Worm (Caenorhabditis elegans) whole organism, L4 larva: ENCODE results near the gene C50F4.12.
A peak's percentile ranks its signal among the peaks of the same experiment; 100 is the strongest.

Source experiments
- D1046.2 ChIP-seq: fragments of 200-800 bp; sonication (Bioruptor generic); IDR thresholded peaks from 2 replicates; pipeline ENCODE4 v1.3.6; 2022; ENCODE audit warnings: missing genetic modification characterization, missing compliant biosample characterization
- F49E8.2 ChIP-seq: sonication (generic microtip); optimal IDR thresholded peaks from 2 replicates; lab custom pipeline; 2016; ENCODE audit warnings: missing compliant biosample characterization, mild to moderate bottlenecking, missing genetic modification characterization, borderline replicate concordance
- Y105C5A.15 ChIP-seq: fragments of 200-800 bp; sonication (Bioruptor generic); IDR thresholded peaks from 2 replicates; pipeline ENCODE4 v1.3.6; 2022; ENCODE audit warnings: missing genetic modification characterization, missing compliant biosample characterization
- Y48G9A.11 ChIP-seq: fragments of 200-800 bp; sonication (Bioruptor generic); IDR thresholded peaks from 2 replicates; pipeline ENCODE4 v1.3.6; 2022; ENCODE audit warnings: missing genetic modification reagents, missing genetic modification characterization, missing compliant biosample characterization
- Y5F2A.4 ChIP-seq: fragments of 200-800 bp; sonication (Bioruptor generic); optimal IDR thresholded peaks from 2 replicates; lab custom pipeline; 2018; ENCODE audit warnings: mild to moderate bottlenecking, missing genetic modification characterization, missing compliant biosample characterization
- Y75B8A.6 ChIP-seq: fragments of 200-800 bp; sonication (Bioruptor generic); IDR thresholded peaks from 2 replicates; pipeline ENCODE4 v1.3.6; 2022; ENCODE audit warnings: missing genetic modification reagents, missing genetic modification characterization, missing compliant biosample characterization
- aha-1 ChIP-seq: fragments of 150-350 bp; peaks from one replicate; lab custom pipeline; 2014; ENCODE audit warnings: missing biosample characterization, missing genetic modification characterization
- ama-1 ChIP-seq: fragments of 150-350 bp; optimal IDR thresholded peaks from 2 replicates; lab custom pipeline; 2014; ENCODE audit warnings: inconsistent platforms, mixed read lengths
- arid-1 ChIP-seq: fragments of 200-800 bp; sonication (Bioruptor generic); conservative IDR thresholded peaks from 2 replicates; pipeline ENCODE4 v1.3.6; 2022; ENCODE audit warnings: missing genetic modification reagents, missing genetic modification characterization, missing compliant biosample characterization
- ceh-20 ChIP-seq: fragments of 200-800 bp; sonication (Bioruptor generic); IDR thresholded peaks from 2 replicates; pipeline ENCODE4 v1.3.6; 2022; ENCODE audit warnings: missing genetic modification reagents, missing genetic modification characterization, missing compliant biosample characterization
- ceh-62 ChIP-seq: sonication (generic microtip); optimal IDR thresholded peaks from 2 replicates; lab custom pipeline; 2017; ENCODE audit warnings: missing biosample characterization, missing genetic modification characterization
- ceh-82 ChIP-seq: sonication (generic microtip); optimal IDR thresholded peaks from 2 replicates; lab custom pipeline; 2017; ENCODE audit warnings: missing biosample characterization, missing genetic modification characterization
- ces-1 ChIP-seq: fragments of 150-350 bp; sonication (generic microtip); optimal IDR thresholded peaks from 4 replicates; lab custom pipeline; 2014; ENCODE audit warnings: missing biosample characterization, missing genetic modification reagents, missing genetic modification characterization
- daf-19 ChIP-seq: fragments of 200-800 bp; sonication (Bioruptor generic); conservative IDR thresholded peaks from 2 replicates; pipeline ENCODE4 v1.3.6; 2022; ENCODE audit warnings: missing genetic modification characterization, missing compliant biosample characterization
- daf-8 ChIP-seq: fragments of 200-800 bp; sonication (Bioruptor generic); IDR thresholded peaks from 2 replicates; pipeline ENCODE4 v1.3.6; 2022; ENCODE audit warnings: missing genetic modification characterization, missing compliant biosample characterization
- dmd-6 ChIP-seq: fragments of 200-800 bp; sonication (Bioruptor generic); IDR thresholded peaks from 2 replicates; pipeline ENCODE4 v1.3.6; 2022; ENCODE audit warnings: missing genetic modification reagents, missing genetic modification characterization, missing compliant biosample characterization
- dve-1 ChIP-seq: sonication (generic microtip); optimal IDR thresholded peaks from 2 replicates; lab custom pipeline; 2017; ENCODE audit warnings: antibody characterized with exemption, mild to moderate bottlenecking, missing genetic modification characterization, missing compliant biosample characterization; ENCODE audit not compliant: insufficient read depth
- egl-27 ChIP-seq: sonication (generic microtip); optimal IDR thresholded peaks from 3 replicates; lab custom pipeline; 2017; ENCODE audit warnings: missing biosample characterization, missing genetic modification reagents, missing genetic modification characterization
- egl-43 ChIP-seq: fragments of 200-800 bp; sonication (Bioruptor generic); IDR thresholded peaks from 2 replicates; pipeline ENCODE4 v1.3.6; 2022; ENCODE audit warnings: missing genetic modification reagents, missing genetic modification characterization, missing compliant biosample characterization
- fkh-10 ChIP-seq: fragments of 150-350 bp; optimal IDR thresholded peaks from 2 replicates; lab custom pipeline; 2014; ENCODE audit warnings: missing biosample characterization, missing genetic modification reagents, missing genetic modification characterization
- jun-1 ChIP-seq: fragments of 150-350 bp; optimal IDR thresholded peaks from 2 replicates; lab custom pipeline; 2014; ENCODE audit warnings: missing biosample characterization, missing genetic modification reagents, missing genetic modification characterization
- lim-7 ChIP-seq: fragments of 200-800 bp; sonication (Bioruptor generic); IDR thresholded peaks from 2 replicates; pipeline ENCODE4 v1.3.6; 2022; ENCODE audit warnings: missing genetic modification characterization, missing compliant biosample characterization
- lin-1 ChIP-seq: fragments of 200-800 bp; sonication (Bioruptor generic); IDR thresholded peaks from 2 replicates; pipeline ENCODE4 v1.3.6; 2022; ENCODE audit warnings: missing genetic modification reagents, missing genetic modification characterization, missing compliant biosample characterization
- lin-15B ChIP-seq: fragments of 150-350 bp; sonication (generic microtip); optimal IDR thresholded peaks from 3 replicates; lab custom pipeline; 2014; ENCODE audit warnings: missing biosample characterization, missing genetic modification characterization
- lin-29 ChIP-seq: fragments of 200-800 bp; sonication (Bioruptor generic); IDR thresholded peaks from 2 replicates; pipeline ENCODE4 v1.3.6; 2022; ENCODE audit warnings: missing genetic modification reagents, missing genetic modification characterization, missing compliant biosample characterization
- lin-39 ChIP-seq: fragments of 150-350 bp; optimal IDR thresholded peaks from 2 replicates; lab custom pipeline; 2014; ENCODE audit warnings: missing biosample characterization, missing genetic modification reagents, missing genetic modification characterization
- lir-3 ChIP-seq: sonication (generic microtip); optimal IDR thresholded peaks from 2 replicates; lab custom pipeline; 2016; ENCODE audit warnings: mild to moderate bottlenecking, missing genetic modification characterization, missing compliant biosample characterization
- madf-5 ChIP-seq, 2 experiments: fragments of 200-800 bp; sonication (Bioruptor generic); IDR thresholded peaks; 2 replicates each; pipeline ENCODE4 v1.3.6; 2022; ENCODE audit warnings: missing compliant biosample characterization in 2 of 2, missing genetic modification characterization in 2 of 2
- madf-9 ChIP-seq: fragments of 200-800 bp; sonication (Bioruptor generic); conservative IDR thresholded peaks from 2 replicates; pipeline ENCODE4 v1.3.6; 2022; ENCODE audit warnings: missing genetic modification reagents, missing genetic modification characterization, missing compliant biosample characterization
- mep-1 ChIP-seq: fragments of 150-350 bp; sonication (generic microtip); optimal IDR thresholded peaks from 3 replicates; lab custom pipeline; 2014; ENCODE audit warnings: missing biosample characterization, missing genetic modification characterization
- mxl-3 ChIP-seq: fragments of 200-800 bp; sonication (Bioruptor generic); optimal IDR thresholded peaks from 2 replicates; lab custom pipeline; 2018; ENCODE audit warnings: mild to moderate bottlenecking, missing genetic modification characterization, missing compliant biosample characterization
- nhr-10 ChIP-seq: fragments of 150-350 bp; optimal IDR thresholded peaks from 2 replicates; lab custom pipeline; 2014; ENCODE audit warnings: missing biosample characterization, missing genetic modification characterization
- nhr-111 ChIP-seq: fragments of 200-800 bp; sonication (Bioruptor generic); optimal IDR thresholded peaks from 2 replicates; lab custom pipeline; 2018; ENCODE audit warnings: mild to moderate bottlenecking, missing genetic modification characterization, missing compliant biosample characterization
- nhr-25 ChIP-seq: sonication (generic microtip); optimal IDR thresholded peaks from 2 replicates; lab custom pipeline; 2017; ENCODE audit warnings: missing genetic modification characterization, mild to moderate bottlenecking, missing compliant biosample characterization, antibody characterized with exemption, moderate library complexity, borderline replicate concordance; ENCODE audit not compliant: insufficient read depth
- nhr-42 ChIP-seq: fragments of 200-800 bp; sonication (Bioruptor generic); IDR thresholded peaks from 2 replicates; pipeline ENCODE4 v1.3.6; 2022; ENCODE audit warnings: missing genetic modification characterization, missing compliant biosample characterization
- pha-4 ChIP-seq, 2 experiments: fragments of 150-350 bp in 1 of 2; fragments of 200-800 bp in 1 of 2; sonication (Bioruptor generic) in 1 of 2; IDR thresholded peaks in 1 of 2; optimal IDR thresholded peaks in 1 of 2; 2 replicates each; pipeline versions ENCODE4 v1.3.6 to Lab custom; 2014 to 2022; ENCODE audit warnings: missing genetic modification characterization in 2 of 2, missing genetic modification reagents in 2 of 2, missing biosample characterization in 1 of 2, missing compliant biosample characterization in 1 of 2
- php-3 ChIP-seq: fragments of 200-800 bp; sonication (Bioruptor generic); IDR thresholded peaks from 2 replicates; pipeline ENCODE4 v1.3.6; 2022; ENCODE audit warnings: missing genetic modification reagents, missing genetic modification characterization, missing compliant biosample characterization
- pqm-1 ChIP-seq: sonication (generic microtip); optimal IDR thresholded peaks from 2 replicates; lab custom pipeline; 2017; ENCODE audit warnings: missing biosample characterization, missing genetic modification characterization
- rbr-2 ChIP-seq: sonication (generic microtip); optimal IDR thresholded peaks from 2 replicates; lab custom pipeline; 2016; ENCODE audit warnings: missing genotype, missing genetic modification characterization, missing compliant biosample characterization
- saeg-2 ChIP-seq: fragments of 200-800 bp; sonication (Bioruptor generic); IDR thresholded peaks from 2 replicates; pipeline ENCODE4 v1.3.6; 2022; ENCODE audit warnings: missing genetic modification reagents, missing genetic modification characterization, missing compliant biosample characterization
- set-16 ChIP-seq: fragments of 200-800 bp; sonication (Bioruptor generic); IDR thresholded peaks from 2 replicates; pipeline ENCODE4 v1.3.6; 2022; ENCODE audit warnings: missing genetic modification reagents, missing genetic modification characterization, missing compliant biosample characterization
- snpc-1.2 ChIP-seq: fragments of 200-800 bp; sonication (Bioruptor generic); IDR thresholded peaks from 2 replicates; pipeline ENCODE4 v1.3.6; 2022; ENCODE audit warnings: missing genetic modification reagents, missing genetic modification characterization, missing compliant biosample characterization
- spr-1 ChIP-seq: sonication (generic microtip); optimal IDR thresholded peaks from 2 replicates; lab custom pipeline; 2016; ENCODE audit warnings: mild to moderate bottlenecking, missing genetic modification characterization, missing compliant biosample characterization
- tag-97 ChIP-seq: fragments of 200-800 bp; sonication (Bioruptor generic); IDR thresholded peaks from 2 replicates; pipeline ENCODE4 v1.3.6; 2022; ENCODE audit warnings: missing genetic modification characterization, missing compliant biosample characterization
- unc-62 ChIP-seq, 3 experiments: fragments of 150-350 bp in 1 of 3; sonication (generic microtip); optimal IDR thresholded peaks in 2 of 3; peaks in 1 of 3; 1 replicate in 1 of 3; 2 replicates in 2 of 3; lab custom pipeline; 2014 to 2017; ENCODE audit warnings: missing biosample characterization in 3 of 3, missing genetic modification characterization in 3 of 3, missing genetic modification reagents in 3 of 3, missing genotype in 1 of 3
- zfp-2 ChIP-seq: sonication (generic microtip); optimal IDR thresholded peaks from 2 replicates; lab custom pipeline; 2016; ENCODE audit warnings: mild to moderate bottlenecking, missing genetic modification characterization, missing compliant biosample characterization
- zfp-3 ChIP-seq: fragments of 200-800 bp; sonication (Bioruptor generic); conservative IDR thresholded peaks from 2 replicates; pipeline ENCODE4 v1.3.6; 2022; ENCODE audit warnings: missing genetic modification reagents, missing genetic modification characterization, missing compliant biosample characterization
- zip-11 ChIP-seq: fragments of 200-800 bp; sonication (Bioruptor generic); IDR thresholded peaks from 2 replicates; pipeline ENCODE4 v1.3.6; 2022; ENCODE audit warnings: missing genetic modification characterization, missing compliant biosample characterization
- zip-2 ChIP-seq: fragments of 150-350 bp; optimal IDR thresholded peaks from 2 replicates; lab custom pipeline; 2014; ENCODE audit warnings: missing biosample characterization, missing genetic modification characterization
- ztf-11 ChIP-seq: fragments of 150-350 bp; optimal IDR thresholded peaks from 2 replicates; lab custom pipeline; 2014; ENCODE audit warnings: missing biosample characterization, missing genetic modification characterization
- ztf-7 ChIP-seq: fragments of 150-350 bp; optimal IDR thresholded peaks from 2 replicates; lab custom pipeline; 2014; ENCODE audit warnings: missing biosample characterization, missing genetic modification characterization

Gene C50F4.12

DNA sequence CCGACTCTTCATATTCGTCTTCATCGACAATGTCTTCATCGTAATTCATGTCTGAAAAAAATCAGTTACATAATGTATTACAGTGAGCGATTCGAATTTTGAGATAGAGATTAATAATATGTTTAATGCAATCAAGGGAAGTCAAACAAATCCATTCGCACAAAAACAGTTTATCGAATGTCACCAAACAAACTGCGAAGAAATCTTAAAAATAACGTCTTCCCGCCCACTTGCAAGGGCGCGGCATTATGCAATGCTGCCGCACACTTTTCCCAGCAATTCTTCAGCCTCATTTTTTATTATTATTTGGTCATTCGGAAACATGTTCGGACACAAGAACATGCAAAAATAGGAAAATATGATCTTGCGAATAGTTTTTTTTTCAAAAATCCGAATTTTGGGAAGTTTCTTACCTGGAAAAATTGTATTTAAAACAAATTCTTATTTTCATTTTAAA lies 4.7 kb upstream of the C50F4.12 start, which contains the start of gene mdf-1 (continued):
- TF ChIP-seq Y48G9A.11 (GFP tag; lab: Robert Waterston, UW): no peak
- TF ChIP-seq ztf-11 (tag; lab: Kevin White, UChicago): no peak
- TF ChIP-seq mxl-3 (GFP tag; lab: Kevin White, UChicago): no peak
- 0 out of 2 replicates have a peak, but pooled peaks have one; percentile 15 for TF ChIP-seq daf-19 (GFP tag; lab: Robert Waterston, UW)
- TF ChIP-seq egl-43 (GFP tag; lab: Robert Waterston, UW): no peak
- peak; percentile 87 for TF ChIP-seq aha-1 (tag; lab: Kevin White, UChicago)
- 0 out of 2 replicates have a peak, but pooled peaks have one; percentile 43 for TF ChIP-seq pha-4 (GFP tag; IDR thresholded peaks at IDR 0.05; lab: Robert Waterston, UW)
- TF ChIP-seq pha-4 (tag; optimal IDR thresholded peaks at IDR 0.05; lab: Kevin White, UChicago): peak; percentile 38
- TF ChIP-seq fkh-10 (GFP tag; lab: Kevin White, UChicago): no peak
- TF ChIP-seq zfp-3: no peak
- no peak for TF ChIP-seq pqm-1
- TF ChIP-seq mep-1: peak; percentile 90
- peak; percentile 19; the same call in 1 of the 2 replicates for TF ChIP-seq dmd-6 (GFP tag; lab: Robert Waterston, UW)
- TF ChIP-seq Y75B8A.6: no peak
- no peak for TF ChIP-seq snpc-1.2 (GFP tag; lab: Robert Waterston, UW)
- no peak for TF ChIP-seq jun-1 (tag; lab: Kevin White, UChicago)
- no peak for TF ChIP-seq saeg-2 (GFP tag; lab: Robert Waterston, UW)
- TF ChIP-seq zfp-2 (tag; lab: Kevin White, UChicago): no peak
- no peak for TF ChIP-seq daf-8 (GFP tag; lab: Robert Waterston, UW)
- TF ChIP-seq php-3: no peak
- TF ChIP-seq nhr-42 (GFP tag; lab: Robert Waterston, UW): no peak
- TF ChIP-seq spr-1 (tag; lab: Kevin White, UChicago): peak; percentile 47
- peak; percentile 57; the same call in 1 of the 2 replicates for TF ChIP-seq D1046.2 (GFP tag; lab: Robert Waterston, UW)
- no peak for TF ChIP-seq egl-27
- no peak for TF ChIP-seq nhr-111 (GFP tag; lab: Kevin White, UChicago)
- peak; percentile 38; the same call in 1 of the 2 replicates for TF ChIP-seq madf-9 (GFP tag; lab: Robert Waterston, UW)
- no peak for TF ChIP-seq ceh-62 (tag; lab: Kevin White, UChicago)
- no peak for TF ChIP-seq zip-2
- no peak for TF ChIP-seq tag-97 (GFP tag; lab: Robert Waterston, UW)
- TF ChIP-seq Y5F2A.4: no peak
- no peak for TF ChIP-seq lin-39
- TF ChIP-seq lin-29 (GFP tag; lab: Robert Waterston, UW): no peak
- no peak for TF ChIP-seq zip-11 (GFP tag; lab: Robert Waterston, UW)
- no peak for TF ChIP-seq set-16 (GFP tag; lab: Robert Waterston, UW)
- TF ChIP-seq arid-1 (GFP tag; lab: Robert Waterston, UW): peak; percentile 36
- no peak for TF ChIP-seq lim-7 (GFP tag; lab: Robert Waterston, UW)
- TF ChIP-seq rbr-2 (tag; lab: Kevin White, UChicago): peak; percentile 57
- no peak for TF ChIP-seq Y105C5A.15 (GFP tag; lab: Robert Waterston, UW)
- no peak for TF ChIP-seq madf-5 (GFP tag; IDR thresholded peaks at IDR 0.05; lab: Robert Waterston, UW)
- no peak for TF ChIP-seq ztf-7 (tag; lab: Kevin White, UChicago)
- TF ChIP-seq nhr-25: no peak
- TF ChIP-seq ama-1 (lab: Kevin White, UChicago): peak; percentile 84
- TF ChIP-seq ceh-20 (GFP tag; lab: Robert Waterston, UW): no peak
- TF ChIP-seq lir-3 (tag; lab: Kevin White, UChicago): no peak
- no peak for TF ChIP-seq F49E8.2 (tag; lab: Kevin White, UChicago)
- peak; percentile 5 for TF ChIP-seq nhr-10 (tag; lab: Kevin White, UChicago)
- TF ChIP-seq dve-1 (tag; lab: Kevin White, UChicago): peak; percentile 75
- TF ChIP-seq lin-1 (GFP tag; lab: Robert Waterston, UW): no peak
- TF ChIP-seq unc-62 (GFP tag; optimal IDR thresholded peaks at IDR 0.05 in 1 of 2; lab: Kevin White, UChicago): no peak
- no peak for TF ChIP-seq unc-62 (tag; optimal IDR thresholded peaks at IDR 0.05; lab: Kevin White, UChicago)
- no peak for TF ChIP-seq ces-1
- no peak for TF ChIP-seq lin-15B (tag; lab: Kevin White, UChicago)
- TF ChIP-seq ceh-82 (tag; lab: Kevin White, UChicago): no peak
